Worm (Caenorhabditis elegans): ENCODE measurements around the gene W02G9.4.

Gene W02G9.4

ce11 chrV:2672603-2673002 lies 5.9 kb downstream of the W02G9.4 start, which contains the start of gene W02G9.3:
Gene W02G9.3 (plus strand): TSS chrV:2672986.
- TF ChIP-seq nhr-10 (tag; optimal IDR thresholded peaks at IDR 0.05), result no peak
- TF ChIP-seq F13H6.1 (tag; optimal IDR thresholded peaks at IDR 0.05), result peak; percentile 71
- TF ChIP-seq mab-5 (tag; optimal IDR thresholded peaks at IDR 0.05), result peak; percentile 94
- TF ChIP-seq nhr-23 (tag; optimal IDR thresholded peaks at IDR 0.05), result no peak
- peak; percentile 52 for TF ChIP-seq nhr-25 (tag; optimal IDR thresholded peaks at IDR 0.05)
- TF ChIP-seq nhr-77 (tag; optimal IDR thresholded peaks at IDR 0.05), result no peak
- peak; percentile 94 for TF ChIP-seq unc-55 (GFP tag; optimal IDR thresholded peaks at IDR 0.05)
- peak; percentile 82 for TF ChIP-seq crh-2 (tag; optimal IDR thresholded peaks at IDR 0.05)
- peak; percentile 50 for TF ChIP-seq snpc-4 (tag; optimal IDR thresholded peaks at IDR 0.05)
- peak; percentile 75 for TF ChIP-seq nhr-129 (tag; optimal IDR thresholded peaks at IDR 0.05)
- TF ChIP-seq alr-1 (tag; optimal IDR thresholded peaks at IDR 0.05), result no peak
- no peak for TF ChIP-seq skn-1 (tag; optimal IDR thresholded peaks at IDR 0.05)
- no peak for TF ChIP-seq ceh-82 (tag; optimal IDR thresholded peaks at IDR 0.05)
- TF ChIP-seq nhr-237 (tag; optimal IDR thresholded peaks at IDR 0.05), result no peak
- TF ChIP-seq nhr-21 (tag; optimal IDR thresholded peaks at IDR 0.05), result peak; percentile 43
- no peak for TF ChIP-seq ama-1 (optimal IDR thresholded peaks at IDR 0.05)
- TF ChIP-seq lin-11 (tag; optimal IDR thresholded peaks at IDR 0.05), result no peak
- peak; percentile 75 for TF ChIP-seq sma-3 (GFP tag; optimal IDR thresholded peaks at IDR 0.05)
- peak; percentile 87 for TF ChIP-seq nhr-11 (tag; optimal IDR thresholded peaks at IDR 0.05)
- no peak for TF ChIP-seq elt-1 (tag; optimal IDR thresholded peaks at IDR 0.05)
- no peak for TF ChIP-seq mdl-1 (tag; optimal IDR thresholded peaks at IDR 0.05)
- TF ChIP-seq zag-1 (tag; optimal IDR thresholded peaks at IDR 0.05), result peak; percentile 43
- no peak for TF ChIP-seq mbf-1 (tag; optimal IDR thresholded peaks at IDR 0.05)
- TF ChIP-seq ztf-11 (tag; optimal IDR thresholded peaks at IDR 0.05), result no peak
- TF ChIP-seq egl-27 (tag; optimal IDR thresholded peaks at IDR 0.05), result peak; percentile 23
- no peak for TF ChIP-seq ceh-16 (tag; optimal IDR thresholded peaks at IDR 0.05)
- no peak for TF ChIP-seq blmp-1 (tag; optimal IDR thresholded peaks at IDR 0.05; ENCODE audit: insufficient read depth)
- TF ChIP-seq aly-2 (tag; optimal IDR thresholded peaks at IDR 0.05), result no peak
- TF ChIP-seq ztf-4 (tag; optimal IDR thresholded peaks at IDR 0.05), result no peak
- TF ChIP-seq lsy-2 (tag; optimal IDR thresholded peaks at IDR 0.05), result peak; percentile 53 to 88
- TF ChIP-seq lin-13 (GFP tag; optimal IDR thresholded peaks at IDR 0.05), result peak; percentile 89
- TF ChIP-seq C34F6.9 (tag; optimal IDR thresholded peaks at IDR 0.05), result peak; percentile 92
- TF ChIP-seq lin-39 (tag; optimal IDR thresholded peaks at IDR 0.05), result no peak
- TF ChIP-seq unc-62 (GFP tag; optimal IDR thresholded peaks at IDR 0.05), result no peak
- no peak for TF ChIP-seq dmd-4 (tag; optimal IDR thresholded peaks at IDR 0.05)
- no peak for TF ChIP-seq elt-3 (tag; optimal IDR thresholded peaks at IDR 0.05)
- TF ChIP-seq sem-4 (tag; optimal IDR thresholded peaks at IDR 0.05), result no peak
- TF ChIP-seq unc-39 (tag; optimal IDR thresholded peaks at IDR 0.05), result no peak
- TF ChIP-seq gmeb-1 (tag; optimal IDR thresholded peaks at IDR 0.05), result peak; percentile 84
- TF ChIP-seq nhr-6 (tag; optimal IDR thresholded peaks at IDR 0.05), result peak; percentile 22
- TF ChIP-seq nhr-12 (tag; optimal IDR thresholded peaks at IDR 0.05), result no peak
- no peak for TF ChIP-seq peb-1 (tag; optimal IDR thresholded peaks at IDR 0.05)
- peak; percentile 65 for TF ChIP-seq sma-9 (GFP tag; optimal IDR thresholded peaks at IDR 0.05)
- no peak for TF ChIP-seq sma-9 (tag; optimal IDR thresholded peaks at IDR 0.05)
- no peak for TF ChIP-seq Y55F3AM.14 (GFP tag; optimal IDR thresholded peaks at IDR 0.05)
- no peak for TF ChIP-seq R02D3.7 (tag; optimal IDR thresholded peaks at IDR 0.05)
- TF ChIP-seq ztf-1 (GFP tag; conservative IDR thresholded peaks at IDR 0.05), result no peak
- peak; percentile 52 for TF ChIP-seq fos-1 (tag; optimal IDR thresholded peaks at IDR 0.05)
- no peak for TF ChIP-seq ZK546.5 (tag; optimal IDR thresholded peaks at IDR 0.05)
